Fruit fly (Drosophila melanogaster): Measurements from ENCODE around the gene CG6511.

dm6 chr3L:8707821-8708220 lies 13.3 kb upstream of the CG6511 start:
- no peak for TF ChIP-seq fd85E (GFP tag; optimal IDR thresholded peaks at IDR 0.05)
- no peak for TF ChIP-seq vri (GFP tag; optimal IDR thresholded peaks at IDR 0.05)
- peak; percentile 50 for TF ChIP-seq CG32006 (GFP tag; optimal IDR thresholded peaks at IDR 0.05)
- no peak for TF ChIP-seq Sox102F (GFP tag; optimal IDR thresholded peaks at IDR 0.05)
- TF ChIP-seq CG16779 (tag; optimal IDR thresholded peaks at IDR 0.05), result no peak
- TF ChIP-seq fkh (GFP tag; optimal IDR thresholded peaks at IDR 0.05), result no peak
- TF ChIP-seq Hr4 (GFP tag; optimal IDR thresholded peaks at IDR 0.05), result no peak
- TF ChIP-seq Blimp-1 (GFP tag; optimal IDR thresholded peaks at IDR 0.05), result no peak
- TF ChIP-seq CG6163 (GFP tag; IDR thresholded peaks at IDR 0.05), result 0 out of 3 replicates have a peak, but pooled peaks have one; percentile 43
- no peak for TF ChIP-seq Hr38 (GFP tag; optimal IDR thresholded peaks at IDR 0.05)
- no peak for TF ChIP-seq CG6792 (GFP tag; optimal IDR thresholded peaks at IDR 0.05)
- no peak for TF ChIP-seq Sox14 (GFP tag; optimal IDR thresholded peaks at IDR 0.05)
- TF ChIP-seq CG8119 (GFP tag; IDR thresholded peaks at IDR 0.05), result no peak
- TF ChIP-seq eg (GFP tag; IDR thresholded peaks at IDR 0.05), result 0 out of 3 replicates have a peak, but pooled peaks have one; percentile 15
